Fruit fly (Drosophila melanogaster): Measurements from ENCODE around the gene Gale.

DNA sequence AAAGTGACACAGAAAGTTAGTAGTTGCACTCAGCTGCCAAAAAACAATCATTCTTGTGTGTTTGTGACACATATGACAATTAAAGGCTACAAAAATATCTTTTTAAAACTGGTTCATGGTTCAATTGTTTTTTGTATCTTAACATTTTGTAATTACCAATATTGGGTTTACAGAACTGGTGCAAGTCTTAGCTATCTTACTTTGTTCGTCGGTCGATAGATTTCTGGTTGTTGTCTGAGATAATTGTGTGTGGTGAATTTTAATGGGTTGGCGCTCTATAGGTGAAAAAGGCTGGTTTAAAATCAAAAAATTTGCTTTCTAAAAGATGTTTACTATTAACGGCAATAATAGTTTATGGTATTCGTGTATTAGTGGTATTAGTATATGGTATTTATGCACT lies 43.7 kb upstream of the Gale start:
- no peak for TF ChIP-seq usp (GFP tag; optimal IDR thresholded peaks at IDR 0.05)
- TF ChIP-seq psq (optimal IDR thresholded peaks at IDR 0.05), result no peak
- no peak for TF ChIP-seq pan (optimal IDR thresholded peaks at IDR 0.05)

Data from whole organism.